Fruit fly (Drosophila melanogaster) whole organism, embryonic: ENCODE measurements around the gene mRpL4.

Experiments
- ATbp ChIP-seq: fragments of 200-800 bp; sonication (Bioruptor generic); optimal IDR thresholded peaks from 2 replicates; lab custom pipeline; 2017; ENCODE audit warnings: missing biosample characterization, mild to moderate bottlenecking, missing genetic modification characterization, missing genetic modification reagents
- CG10267 ChIP-seq: fragments of 200-800 bp; sonication (Bioruptor generic); optimal IDR thresholded peaks from 2 replicates; lab custom pipeline; 2018; ENCODE audit warnings: missing biosample characterization, mild to moderate bottlenecking, missing genetic modification characterization, moderate library complexity
- CG11247 ChIP-seq: fragments of 200-800 bp; sonication (Bioruptor generic); IDR thresholded peaks from 2 replicates; pipeline ENCODE4 v1.3.6; 2022; ENCODE audit warnings: missing biosample characterization, missing genetic modification characterization
- CG11504 ChIP-seq: fragments of 200-800 bp; sonication (Bioruptor generic); optimal IDR thresholded peaks from 3 replicates; lab custom pipeline; 2019; ENCODE audit warnings: missing biosample characterization, mild to moderate bottlenecking, missing genetic modification characterization, moderate library complexity
- CG13296 ChIP-seq: fragments of 200-800 bp; sonication (Bioruptor generic); optimal IDR thresholded peaks from 3 replicates; lab custom pipeline; 2018; ENCODE audit warnings: missing biosample characterization, mild to moderate bottlenecking, missing genetic modification characterization
- CG18262 ChIP-seq: fragments of 200-800 bp; optimal IDR thresholded peaks from 3 replicates; lab custom pipeline; 2019; ENCODE audit warnings: missing biosample characterization, mild to moderate bottlenecking, missing genetic modification characterization, moderate library complexity
- CG2129 ChIP-seq: fragments of 200-800 bp; sonication (Bioruptor generic); IDR thresholded peaks from 2 replicates; pipeline ENCODE4 v1.3.6; 2022; ENCODE audit warnings: missing biosample characterization, missing genetic modification characterization; ENCODE audit not compliant: partially characterized antibody
- CG2712 ChIP-seq: fragments of 200-800 bp; optimal IDR thresholded peaks from 3 replicates; lab custom pipeline; 2019; ENCODE audit warnings: missing biosample characterization, mild to moderate bottlenecking, missing genetic modification characterization, moderate library complexity
- CG32532 ChIP-seq: fragments of 200-800 bp; sonication (Bioruptor generic); IDR thresholded peaks from 2 replicates; pipeline ENCODE4 v1.3.6; 2022; ENCODE audit warnings: missing biosample characterization, missing genetic modification characterization
- CG34224 ChIP-seq: fragments of 200-800 bp; sonication (Bioruptor generic); IDR thresholded peaks from 3 replicates; pipeline ENCODE4 v1.3.6; 2022; ENCODE audit warnings: missing biosample characterization, missing genetic modification characterization; ENCODE audit not compliant: partially characterized antibody
- CG3995 ChIP-seq: fragments of 200-800 bp; sonication (Bioruptor generic); optimal IDR thresholded peaks from 3 replicates; lab custom pipeline; 2016; ENCODE audit warnings: missing biosample characterization, missing genetic modification characterization
- CG42726 ChIP-seq: fragments of 200-800 bp; sonication (Bioruptor generic); IDR thresholded peaks from 2 replicates; pipeline ENCODE4 v1.3.6; 2022; ENCODE audit warnings: missing biosample characterization, missing genetic modification characterization; ENCODE audit not compliant: partially characterized antibody
- CG4854 ChIP-seq: fragments of 200-800 bp; sonication (Bioruptor generic); optimal IDR thresholded peaks from 2 replicates; lab custom pipeline; 2016; ENCODE audit warnings: missing biosample characterization, missing genetic modification characterization, inconsistent platforms
- CG8924 ChIP-seq: fragments of 200-800 bp; optimal IDR thresholded peaks from 3 replicates; lab custom pipeline; 2019; ENCODE audit warnings: missing biosample characterization, mild to moderate bottlenecking, missing genetic modification characterization, moderate library complexity
- CG9727 ChIP-seq: fragments of 200-800 bp; sonication (Bioruptor generic); optimal IDR thresholded peaks from 3 replicates; lab custom pipeline; 2017; ENCODE audit warnings: missing biosample characterization, mild to moderate bottlenecking, missing genetic modification characterization
- CG9797 ChIP-seq: fragments of 200-800 bp; sonication (Bioruptor generic); optimal IDR thresholded peaks from 3 replicates; lab custom pipeline; 2018; ENCODE audit warnings: missing biosample characterization, mild to moderate bottlenecking, missing genetic modification characterization
- CoRest ChIP-seq: fragments of 200-800 bp; sonication (Bioruptor generic); optimal IDR thresholded peaks from 3 replicates; lab custom pipeline; 2018; ENCODE audit warnings: missing biosample characterization, mild to moderate bottlenecking, missing genetic modification characterization, moderate library complexity
- Doc3 ChIP-seq: fragments of 200-800 bp; sonication (Bioruptor generic); IDR thresholded peaks from 3 replicates; pipeline ENCODE4 v1.3.6; 2022; ENCODE audit warnings: missing biosample characterization, missing genetic modification characterization; ENCODE audit not compliant: partially characterized antibody
- E2f1 ChIP-seq: fragments of 200-800 bp; sonication (Bioruptor generic); IDR thresholded peaks from 2 replicates; pipeline ENCODE4 v1.3.6; 2022; ENCODE audit warnings: missing biosample characterization, missing genetic modification characterization
- Elba2 ChIP-seq: fragments of 200-800 bp; sonication (Bioruptor generic); optimal IDR thresholded peaks from 3 replicates; lab custom pipeline; 2016; ENCODE audit warnings: missing biosample characterization, missing genetic modification characterization
- Fer3 ChIP-seq: fragments of 200-800 bp; sonication (Bioruptor generic); optimal IDR thresholded peaks from 2 replicates; lab custom pipeline; 2018; ENCODE audit warnings: missing biosample characterization, mild to moderate bottlenecking, missing genetic modification characterization, moderate library complexity
- HLH3B ChIP-seq: fragments of 200-800 bp; sonication (Bioruptor generic); IDR thresholded peaks from 2 replicates; pipeline ENCODE4 v1.3.6; 2022; ENCODE audit warnings: missing biosample characterization, missing genetic modification characterization
- Hr51 ChIP-seq, 2 experiments: fragments of 200-800 bp; sonication (Bioruptor generic); optimal IDR thresholded peaks; 2 replicates in 1 of 2; 3 replicates in 1 of 2; lab custom pipeline; 2016 to 2018; ENCODE audit warnings: missing biosample characterization in 2 of 2, missing genetic modification characterization in 2 of 2, mild to moderate bottlenecking in 1 of 2, moderate library complexity in 1 of 2
- Lim3 ChIP-seq: fragments of 200-800 bp; sonication (Bioruptor generic); IDR thresholded peaks from 2 replicates; pipeline ENCODE4 v1.3.6; 2022; ENCODE audit warnings: missing biosample characterization, missing genetic modification characterization
- Neu2 ChIP-seq: fragments of 200-800 bp; sonication (Bioruptor generic); optimal IDR thresholded peaks from 3 replicates; lab custom pipeline; 2016; ENCODE audit warnings: missing biosample characterization, missing genetic modification characterization, borderline replicate concordance
- Nf-YC ChIP-seq: fragments of 200-800 bp; optimal IDR thresholded peaks from 3 replicates; lab custom pipeline; 2019; ENCODE audit warnings: missing biosample characterization, mild to moderate bottlenecking, missing genetic modification characterization, moderate library complexity
- Pdp1 ChIP-seq, 2 experiments: fragments of 200-800 bp; sonication (Bioruptor generic); optimal IDR thresholded peaks; 3 replicates each; lab custom pipeline; 2016; ENCODE audit warnings: missing biosample characterization in 2 of 2, missing genetic modification characterization in 2 of 2, mild to moderate bottlenecking in 1 of 2, moderate library complexity in 1 of 2
- Poxn ChIP-seq: fragments of 200-800 bp; sonication (Bioruptor generic); IDR thresholded peaks from 2 replicates; pipeline ENCODE4 v1.3.6; 2022; ENCODE audit warnings: missing biosample characterization, missing genetic modification characterization
- Scr ChIP-seq: fragments of 200-800 bp; sonication (Bioruptor generic); IDR thresholded peaks from 2 replicates; pipeline ENCODE4 v1.3.6; 2022; ENCODE audit warnings: missing biosample characterization, missing genetic modification characterization; ENCODE audit not compliant: partially characterized antibody
- Sin3A ChIP-seq: fragments of >200 bp; optimal IDR thresholded peaks from 2 replicates; lab custom pipeline; 2018
- Usf ChIP-seq: fragments of 200-800 bp; sonication (Bioruptor generic); optimal IDR thresholded peaks from 2 replicates; lab custom pipeline; 2017; ENCODE audit warnings: missing genotype, missing biosample characterization, missing genetic modification characterization
- ac ChIP-seq: fragments of 200-800 bp; sonication (Bioruptor generic); optimal IDR thresholded peaks from 3 replicates; lab custom pipeline; 2017; ENCODE audit warnings: missing biosample characterization, mild to moderate bottlenecking, missing genetic modification characterization
- amos ChIP-seq: fragments of 200-800 bp; sonication (Bioruptor generic); IDR thresholded peaks from 2 replicates; pipeline ENCODE4 v1.3.6; 2022; ENCODE audit warnings: missing biosample characterization, missing genetic modification characterization; ENCODE audit not compliant: partially characterized antibody
- bowl ChIP-seq: fragments of 200-800 bp; sonication (Bioruptor generic); IDR thresholded peaks from 2 replicates; pipeline ENCODE4 v1.3.6; 2022; ENCODE audit warnings: missing biosample characterization, missing genetic modification characterization
- chn ChIP-seq: fragments of 200-800 bp; sonication (Bioruptor generic); optimal IDR thresholded peaks from 2 replicates; lab custom pipeline; 2016; ENCODE audit warnings: missing biosample characterization, missing genetic modification characterization
- disco-r ChIP-seq: fragments of 200-800 bp; sonication (Bioruptor generic); optimal IDR thresholded peaks from 2 replicates; lab custom pipeline; 2016; ENCODE audit warnings: missing biosample characterization, missing genetic modification characterization
- gcm ChIP-seq: fragments of 200-800 bp; sonication (Bioruptor generic); optimal IDR thresholded peaks from 2 replicates; lab custom pipeline; 2019; ENCODE audit warnings: missing biosample characterization, mild to moderate bottlenecking, missing genetic modification characterization, moderate library complexity
- gem ChIP-seq: fragments of 200-800 bp; sonication (Bioruptor generic); optimal IDR thresholded peaks from 2 replicates; lab custom pipeline; 2019; ENCODE audit warnings: missing biosample characterization, mild to moderate bottlenecking, missing genetic modification characterization, moderate library complexity
- grau ChIP-seq: fragments of 200-800 bp; optimal IDR thresholded peaks from 3 replicates; lab custom pipeline; 2019; ENCODE audit warnings: missing biosample characterization, mild to moderate bottlenecking, missing genetic modification characterization, moderate library complexity
- gro ChIP-seq: fragments of 200-800 bp; sonication (Bioruptor generic); optimal IDR thresholded peaks from 2 replicates; lab custom pipeline; 2016; ENCODE audit warnings: missing biosample characterization, missing genetic modification characterization
- pan ChIP-seq, 4 experiments: fragments of >200 bp in 3 of 4; fragments of 200-800 bp in 1 of 4; sonication (Bioruptor generic) in 1 of 4; optimal IDR thresholded peaks in 3 of 4; IDR thresholded peaks in 1 of 4; 2 replicates each; pipeline versions ENCODE4 v1.3.6 to Lab custom; 2017 to 2022; ENCODE audit warnings: missing biosample characterization in 2 of 4, missing genetic modification characterization in 2 of 4, mixed read lengths in 1 of 4
- pzg ChIP-seq: fragments of 200-800 bp; sonication (Bioruptor generic); optimal IDR thresholded peaks from 3 replicates; lab custom pipeline; 2018; ENCODE audit warnings: missing biosample characterization, mild to moderate bottlenecking, missing genetic modification characterization, moderate library complexity
- sc ChIP-seq, 3 experiments: fragments of >200 bp in 2 of 3; fragments of 200-800 bp in 1 of 3; sonication (Bioruptor generic) in 1 of 3; optimal IDR thresholded peaks; 2 replicates in 2 of 3; 3 replicates in 1 of 3; lab custom pipeline; 2017; ENCODE audit warnings: mild to moderate bottlenecking in 1 of 3, missing biosample characterization in 1 of 3, missing genetic modification characterization in 1 of 3, missing genetic modification reagents in 1 of 3
- sqz ChIP-seq: fragments of 200-800 bp; sonication (Bioruptor generic); optimal IDR thresholded peaks from 3 replicates; lab custom pipeline; 2018; ENCODE audit warnings: missing biosample characterization, mild to moderate bottlenecking, missing genetic modification characterization
- tll ChIP-seq, 2 experiments: fragments of 200-800 bp in 1 of 2; fragments of >200 bp in 1 of 2; sonication (Bioruptor generic) in 1 of 2; optimal IDR thresholded peaks; 2 replicates each; lab custom pipeline; 2017 to 2019; ENCODE audit warnings: missing biosample characterization in 2 of 2, missing genetic modification characterization in 2 of 2, mild to moderate bottlenecking in 1 of 2, moderate library complexity in 1 of 2
- trem ChIP-seq: fragments of 200-800 bp; optimal IDR thresholded peaks from 3 replicates; lab custom pipeline; 2019; ENCODE audit warnings: missing biosample characterization, mild to moderate bottlenecking, missing genetic modification characterization, moderate library complexity

mRpL4 gene

dm6 chr2L:16357865-16358264, 28.9 kb upstream of the mRpL4 start (continued):
- no peak for TF ChIP-seq bowl (GFP tag; lab: Robert Waterston, UW)
- TF ChIP-seq CG10267: peak; percentile 29
- TF ChIP-seq sc (optimal IDR thresholded peaks at IDR 0.05; lab: Kevin White, UChicago): no peak
- peak; percentile 21 for TF ChIP-seq sc (GFP tag; optimal IDR thresholded peaks at IDR 0.05; lab: Kevin White, UChicago)
- TF ChIP-seq ac (GFP tag; lab: Kevin White, UChicago): no peak
- TF ChIP-seq CG9727 (GFP tag; lab: Kevin White, UChicago): peak; percentile 15
- TF ChIP-seq pan (optimal IDR thresholded peaks at IDR 0.05; lab: Kevin White, UChicago): no peak
- peak in 1 of 2 experiments; percentile 31 for TF ChIP-seq pan (GFP tag; optimal IDR thresholded peaks at IDR 0.05 in 1 of 2, IDR thresholded peaks at IDR 0.05 in 1 of 2)
- TF ChIP-seq CG2712 (tag; lab: Kevin White, UChicago): peak; percentile 70
- no peak for TF ChIP-seq amos (GFP tag; lab: Robert Waterston, UW)
- TF ChIP-seq E2f1 (GFP tag; lab: Robert Waterston, UW): peak; percentile 49
- no peak for TF ChIP-seq CG4854 (GFP tag; lab: Kevin White, UChicago)
- peak; percentile 31 for TF ChIP-seq gcm (GFP tag; lab: Kevin White, UChicago)
- TF ChIP-seq Lim3 (GFP tag; lab: Robert Waterston, UW): no peak
- no peak for TF ChIP-seq chn
- peak; percentile 45; the same call in 1 of the 2 replicates for TF ChIP-seq HLH3B
- TF ChIP-seq Hr51 (GFP tag; optimal IDR thresholded peaks at IDR 0.05; lab: Kevin White, UChicago): peak in 1 of 2 experiments; percentile 34
- TF ChIP-seq Usf (GFP tag; lab: Kevin White, UChicago): no peak
- TF ChIP-seq Poxn (GFP tag; lab: Robert Waterston, UW): no peak
- no peak for TF ChIP-seq Neu2
- TF ChIP-seq pzg (GFP tag; lab: Kevin White, UChicago): no peak
- TF ChIP-seq CG42726: no peak
- TF ChIP-seq ATbp (GFP tag; lab: Kevin White, UChicago): peak; percentile 25
- peak; percentile 37 for TF ChIP-seq sqz (GFP tag; lab: Kevin White, UChicago)
- TF ChIP-seq CG11247 (GFP tag; lab: Robert Waterston, UW): no peak
- peak; percentile 17 for TF ChIP-seq Fer3 (tag; lab: Kevin White, UChicago)

DNA sequence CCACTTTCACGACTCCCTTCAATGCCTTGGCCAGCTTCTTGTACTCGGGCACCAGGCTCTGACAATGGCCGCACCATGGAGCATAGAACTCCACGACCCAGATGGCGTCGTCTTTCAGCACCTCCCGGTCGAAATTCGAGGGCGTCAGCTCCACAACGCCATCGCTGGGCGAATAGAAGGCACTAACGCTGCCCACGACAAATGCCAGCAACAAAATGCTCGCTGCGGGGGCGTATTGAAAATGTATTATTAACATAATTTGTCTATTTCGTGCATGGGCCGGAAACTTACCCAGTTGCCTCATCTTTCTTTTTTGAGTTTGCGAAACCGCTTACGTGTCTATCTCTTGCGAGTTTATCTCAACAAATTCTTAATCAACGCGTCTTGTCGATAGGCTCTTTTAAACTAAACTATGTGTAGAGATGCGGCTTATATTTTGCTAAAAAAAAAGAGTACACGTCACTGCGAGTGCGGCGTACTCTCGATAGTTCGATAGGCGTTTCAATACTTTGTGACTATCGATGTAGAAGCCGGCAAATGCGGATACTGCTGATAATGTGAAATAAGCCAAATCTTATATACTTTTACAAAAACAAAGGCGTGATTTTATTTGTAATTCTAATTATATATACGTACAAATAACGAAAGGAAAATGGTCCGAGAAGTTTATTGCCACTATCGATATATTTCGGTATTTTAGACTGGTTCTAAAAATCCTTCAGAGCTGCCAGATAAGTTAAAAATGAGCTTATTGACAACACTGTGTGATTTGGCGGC, 27.5 kb upstream of the mRpL4 start, which contains the start of gene CaBP1:
CaBP1 (minus strand) TSS at position 487 of the 777 bp plus-strand sequence.
- peak in 1 of 2 experiments; percentile 25 for TF ChIP-seq Pdp1 (GFP tag; optimal IDR thresholded peaks at IDR 0.05; lab: Kevin White, UChicago)
- TF ChIP-seq CG34224 (GFP tag; lab: Robert Waterston, UW): peak; percentile 98
- TF ChIP-seq disco-r (GFP tag; lab: Kevin White, UChicago): no peak
- TF ChIP-seq CG32532 (GFP tag; lab: Robert Waterston, UW): no peak
- peak; percentile 97 for TF ChIP-seq CG2129 (GFP tag; lab: Robert Waterston, UW)
- peak; percentile 54 for TF ChIP-seq CG8924 (tag; lab: Kevin White, UChicago)
- TF ChIP-seq CG2712 (tag; lab: Kevin White, UChicago): peak; percentile 5
- peak; percentile 24 for TF ChIP-seq Nf-YC (tag; lab: Kevin White, UChicago)
- TF ChIP-seq CoRest (tag; lab: Kevin White, UChicago): peak; percentile 18
- peak; percentile 24 for TF ChIP-seq CG9797 (GFP tag; lab: Kevin White, UChicago)
- peak; percentile 15 for TF ChIP-seq CG11504 (tag; lab: Kevin White, UChicago)
- peak; percentile 99 for TF ChIP-seq Doc3 (GFP tag; lab: Robert Waterston, UW)
- TF ChIP-seq Sin3A (lab: Kevin White, UChicago): peak; percentile 72
- TF ChIP-seq tll (GFP tag; optimal IDR thresholded peaks at IDR 0.05; lab: Kevin White, UChicago): no peak
- TF ChIP-seq CG13296 (GFP tag; lab: Kevin White, UChicago): no peak
- peak; percentile 64 for TF ChIP-seq trem (tag; lab: Kevin White, UChicago)
- no peak for TF ChIP-seq CG18262 (tag; lab: Kevin White, UChicago)
- no peak for TF ChIP-seq gro (GFP tag; lab: Kevin White, UChicago)
- peak; percentile 98 for TF ChIP-seq Scr (GFP tag; lab: Robert Waterston, UW)
- no peak for TF ChIP-seq Elba2
- TF ChIP-seq Neu2: no peak
- TF ChIP-seq CG3995: peak; percentile 79
- no peak for TF ChIP-seq grau (tag; lab: Kevin White, UChicago)
- TF ChIP-seq gem (tag; lab: Kevin White, UChicago): no peak
